Worm (Caenorhabditis elegans): ENCODE results near the gene rpy-1.

The rpy-1 gene

DNA sequence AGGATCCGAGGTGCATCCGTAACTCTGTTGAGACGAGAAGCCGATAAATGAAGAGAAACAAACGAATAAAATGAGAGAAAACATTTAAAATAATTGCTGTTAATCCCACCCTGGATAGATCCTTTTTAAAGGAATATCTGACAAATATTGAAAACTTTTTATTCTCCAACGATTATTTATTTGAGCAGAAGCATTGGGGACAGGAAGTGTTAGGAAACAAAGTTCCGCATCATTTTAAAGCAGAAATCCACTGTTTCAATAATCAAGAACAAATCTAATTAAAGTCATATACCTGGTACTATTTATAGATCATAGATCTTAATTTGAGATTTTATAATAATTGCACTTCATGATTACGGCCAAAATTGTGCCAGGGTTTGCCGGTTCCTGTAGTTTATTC lies 45.5 kb upstream of the rpy-1 start, which contains the start of gene F41G3.20:
Gene F41G3.20, minus strand, starts transcription at position 101 of the 400 bp plus-strand sequence.
- TF ChIP-seq lin-11 (tag; optimal IDR thresholded peaks at IDR 0.05) (no peak), hlh-6 (tag; optimal IDR thresholded peaks at IDR 0.05) (no peak), sox-2 (GFP tag; IDR thresholded peaks at IDR 0.05) (no peak), ceh-31 (tag; optimal IDR thresholded peaks at IDR 0.05) (no peak), hlh-8 (tag; optimal IDR thresholded peaks at IDR 0.05) (no peak), pag-3 (tag; optimal IDR thresholded peaks at IDR 0.05; ENCODE audit: borderline replicate concordance) (no peak)

DNA sequence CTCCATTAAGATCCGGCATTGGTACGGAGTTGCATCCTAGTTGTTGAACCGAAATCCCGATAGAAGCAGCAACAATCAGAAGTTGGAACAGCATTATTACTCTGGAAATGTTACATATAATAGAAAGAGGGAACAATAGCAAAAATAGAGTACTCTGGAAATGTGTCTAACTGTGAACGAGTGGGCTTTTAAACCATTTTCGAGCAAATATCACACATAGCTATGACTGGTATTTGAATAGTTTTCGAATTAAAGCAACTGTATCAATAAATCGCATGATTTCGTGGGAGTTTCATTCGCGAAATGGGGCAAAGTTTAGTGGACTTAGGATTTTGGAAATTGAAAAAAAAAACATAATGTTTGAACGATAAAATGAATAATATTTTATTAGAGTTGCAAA lies 44.0 kb upstream of the rpy-1 start, which contains the start of gene F41G3.10:
Gene F41G3.10, minus strand, starts transcription at position 101 of the 400 bp plus-strand sequence.
- TF ChIP-seq odd-2 (tag; optimal IDR thresholded peaks at IDR 0.05) (no peak), che-1 (tag; optimal IDR thresholded peaks at IDR 0.05) (no peak), ceh-24 (tag; optimal IDR thresholded peaks at IDR 0.05) (no peak), tbx-7 (tag; optimal IDR thresholded peaks at IDR 0.05) (no peak), ahr-1 (tag; optimal IDR thresholded peaks at IDR 0.05) (no peak), pha-4 (tag; optimal IDR thresholded peaks at IDR 0.05) (no peak), Y22D7AL.16 (tag; optimal IDR thresholded peaks at IDR 0.05) (no peak), ets-4 (tag; optimal IDR thresholded peaks at IDR 0.05) (no peak), eyg-1 (tag; optimal IDR thresholded peaks at IDR 0.05) (no peak), pax-1 (tag; optimal IDR thresholded peaks at IDR 0.05) (no peak), hlh-15 (tag; optimal IDR thresholded peaks at IDR 0.05) (no peak), fkh-6 (tag; optimal IDR thresholded peaks at IDR 0.05) (no peak), lin-11 (tag; optimal IDR thresholded peaks at IDR 0.05) (no peak), ama-1 (optimal IDR thresholded peaks at IDR 0.05) (no peak), elt-4 (tag; optimal IDR thresholded peaks at IDR 0.05) (no peak), fkh-10 (GFP tag; optimal IDR thresholded peaks at IDR 0.05) (no peak), dve-1 (tag; optimal IDR thresholded peaks at IDR 0.05) (no peak), npax-4 (tag; optimal IDR thresholded peaks at IDR 0.05) (no peak), F13H6.1 (tag; optimal IDR thresholded peaks at IDR 0.05) (no peak)

DNA sequence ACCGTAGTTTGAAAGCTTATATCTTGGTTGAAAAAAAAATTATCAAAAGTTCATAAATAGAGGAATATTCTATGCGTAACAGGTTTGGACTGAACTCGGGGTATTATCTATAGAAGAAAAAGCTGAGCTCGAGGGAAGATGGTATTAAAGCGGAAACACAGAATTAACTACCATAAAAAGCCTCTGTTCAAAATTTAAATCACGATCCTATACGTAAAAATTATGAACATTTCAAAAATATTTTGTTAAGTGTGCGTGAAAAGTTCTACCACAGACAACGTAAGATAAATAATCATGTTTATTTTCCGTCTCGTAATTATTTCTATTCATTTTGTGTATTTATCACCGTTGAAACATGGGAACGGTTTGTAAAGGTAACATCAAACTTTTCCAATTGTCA lies 41.0 kb upstream of the rpy-1 start, which contains the start of gene F41G3.5:
Gene F41G3.5, plus strand, starts transcription at position 301 of the 400 bp plus-strand sequence.
- no peak for TF ChIP-seq gmeb-2 (tag; optimal IDR thresholded peaks at IDR 0.05)
- no peak for TF ChIP-seq eyg-1 (tag; optimal IDR thresholded peaks at IDR 0.05)
- no peak for TF ChIP-seq nfya-1 (tag; optimal IDR thresholded peaks at IDR 0.05)
- no peak for TF ChIP-seq npax-4 (tag; optimal IDR thresholded peaks at IDR 0.05)
- no peak for TF ChIP-seq fkh-10 (GFP tag; optimal IDR thresholded peaks at IDR 0.05)
- TF ChIP-seq madf-2 (tag; optimal IDR thresholded peaks at IDR 0.05) = no peak
- TF ChIP-seq unc-55 (GFP tag; optimal IDR thresholded peaks at IDR 0.05) = no peak
- no peak for TF ChIP-seq pros-1 (tag; optimal IDR thresholded peaks at IDR 0.05)
- no peak for TF ChIP-seq sox-2 (GFP tag; IDR thresholded peaks at IDR 0.05)
- TF ChIP-seq ztf-16 (tag; optimal IDR thresholded peaks at IDR 0.05) = no peak
- no peak for TF ChIP-seq che-1 (tag; optimal IDR thresholded peaks at IDR 0.05)
- TF ChIP-seq nhr-232 (tag; optimal IDR thresholded peaks at IDR 0.05) = no peak
- TF ChIP-seq hlh-30 (tag; optimal IDR thresholded peaks at IDR 0.05; ENCODE audit: insufficient read depth) = no peak
- no peak for TF ChIP-seq hlh-13 (GFP tag; optimal IDR thresholded peaks at IDR 0.05)
- no peak for TF ChIP-seq unc-3 (GFP tag; conservative IDR thresholded peaks at IDR 0.05)
- no peak for TF ChIP-seq unc-3 (tag; optimal IDR thresholded peaks at IDR 0.05)
- no peak for TF ChIP-seq sdc-2 (tag; optimal IDR thresholded peaks at IDR 0.05)
- no peak for TF ChIP-seq ceh-22 (tag; optimal IDR thresholded peaks at IDR 0.05)

DNA sequence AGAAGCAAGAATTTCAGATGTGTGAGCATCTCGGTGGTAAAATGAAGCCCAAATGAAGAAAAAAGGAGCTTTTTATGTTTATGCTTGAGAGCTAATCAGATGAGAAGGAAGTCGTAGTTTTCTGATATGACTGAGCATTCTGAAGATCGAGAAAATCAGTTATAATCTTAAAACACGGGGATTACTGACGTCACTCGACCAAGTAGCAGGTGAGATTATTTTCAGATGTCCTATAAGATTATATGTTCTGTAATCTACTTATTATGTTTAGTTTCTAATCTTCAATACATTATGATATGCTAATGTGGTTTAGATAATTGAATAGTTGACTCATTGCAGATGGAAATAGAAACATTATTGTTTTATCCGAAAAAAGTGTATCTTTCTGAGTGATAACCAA lies 40.3 kb upstream of the rpy-1 start, which contains the start of gene ins-14:
Gene ins-14, minus strand, starts transcription at position 32 of the 400 bp plus-strand sequence.
- TF ChIP-seq unc-55 (GFP tag; optimal IDR thresholded peaks at IDR 0.05) (no peak), npax-4 (tag; optimal IDR thresholded peaks at IDR 0.05) (no peak), pros-1 (tag; optimal IDR thresholded peaks at IDR 0.05) (no peak), fkh-6 (tag; optimal IDR thresholded peaks at IDR 0.05) (no peak), dmd-4 (tag; optimal IDR thresholded peaks at IDR 0.05; ENCODE audit: borderline replicate concordance) (no peak), lin-11 (tag; optimal IDR thresholded peaks at IDR 0.05) (no peak), fax-1 (tag; optimal IDR thresholded peaks at IDR 0.05) (no peak), sox-2 (GFP tag; IDR thresholded peaks at IDR 0.05) (no peak), ztf-16 (tag; optimal IDR thresholded peaks at IDR 0.05) (no peak), nhr-11 (tag; optimal IDR thresholded peaks at IDR 0.05) (no peak), ceh-22 (tag; optimal IDR thresholded peaks at IDR 0.05) (no peak), zip-5 (tag; optimal IDR thresholded peaks at IDR 0.05) (no peak), Y22D7AL.16 (tag; optimal IDR thresholded peaks at IDR 0.05) (no peak), ttx-3 (tag; optimal IDR thresholded peaks at IDR 0.05) (no peak), unc-42 (tag; optimal IDR thresholded peaks at IDR 0.05) (no peak), T23F11.4 (GFP tag; optimal IDR thresholded peaks at IDR 0.05) (no peak), ama-1 (optimal IDR thresholded peaks at IDR 0.05) (no peak)

Data from whole organism, late embryonic.